Worm (Caenorhabditis elegans) whole organism, mixed stage, embryonic: ENCODE measurements around the gene frm-3.

Experiments
- M03D4.4 ChIP-seq: sonication (generic microtip); optimal IDR thresholded peaks from 2 replicates; lab custom pipeline; 2017; ENCODE audit warnings: mild to moderate bottlenecking, missing genetic modification characterization, missing compliant biosample characterization
- bed-3 ChIP-seq: fragments of 200-800 bp; sonication (Bioruptor generic); optimal IDR thresholded peaks from 3 replicates; lab custom pipeline; 2018; ENCODE audit warnings: mild to moderate bottlenecking, missing genetic modification characterization, moderate library complexity, missing compliant biosample characterization
- ceh-39 ChIP-seq: fragments of 150-350 bp; optimal IDR thresholded peaks from 2 replicates; lab custom pipeline; 2014; ENCODE audit warnings: missing biosample characterization, missing genetic modification characterization
- ces-1 ChIP-seq: fragments of 150-350 bp; optimal IDR thresholded peaks from 2 replicates; lab custom pipeline; 2014; ENCODE audit warnings: missing biosample characterization, missing genetic modification reagents, missing genetic modification characterization
- cnd-1 ChIP-seq: fragments of 200-800 bp; sonication (Bioruptor generic); optimal IDR thresholded peaks from 2 replicates; lab custom pipeline; 2018; ENCODE audit warnings: mild to moderate bottlenecking, missing genetic modification characterization, missing compliant biosample characterization
- drap-1 ChIP-seq: fragments of 200-800 bp; sonication (Bioruptor generic); optimal IDR thresholded peaks from 3 replicates; lab custom pipeline; 2018; ENCODE audit warnings: mild to moderate bottlenecking, missing genetic modification characterization, missing compliant biosample characterization
- elt-1 ChIP-seq: sonication (generic microtip); optimal IDR thresholded peaks from 2 replicates; lab custom pipeline; 2017; ENCODE audit warnings: missing genetic modification characterization, mild to moderate bottlenecking, missing compliant biosample characterization, antibody characterized with exemption, moderate library complexity, borderline replicate concordance; ENCODE audit not compliant: insufficient read depth
- hlh-1 ChIP-seq: fragments of 150-350 bp; optimal IDR thresholded peaks from 2 replicates; lab custom pipeline; 2014; ENCODE audit warnings: missing biosample characterization, missing genetic modification reagents, missing genetic modification characterization
- lin-13 ChIP-seq: fragments of 150-350 bp; optimal IDR thresholded peaks from 2 replicates; lab custom pipeline; 2014; ENCODE audit warnings: missing biosample characterization, missing genetic modification characterization
- mep-1 ChIP-seq: fragments of 150-350 bp; optimal IDR thresholded peaks from 2 replicates; lab custom pipeline; 2017; ENCODE audit warnings: missing biosample characterization, missing genetic modification reagents, missing genetic modification characterization, inconsistent platforms
- mls-2 ChIP-seq: sonication (generic microtip); optimal IDR thresholded peaks from 2 replicates; lab custom pipeline; 2016; ENCODE audit warnings: mild to moderate bottlenecking, missing genetic modification characterization, moderate library complexity, missing compliant biosample characterization
- nhr-12 ChIP-seq: fragments of 150-350 bp; optimal IDR thresholded peaks from 2 replicates; lab custom pipeline; 2014; ENCODE audit warnings: missing biosample characterization, missing genetic modification characterization
- nhr-2 ChIP-seq: fragments of 150-350 bp; optimal IDR thresholded peaks from 2 replicates; lab custom pipeline; 2014; ENCODE audit warnings: missing biosample characterization, missing genetic modification characterization
- nhr-237 ChIP-seq: fragments of 150-350 bp; optimal IDR thresholded peaks from 2 replicates; lab custom pipeline; 2014; ENCODE audit warnings: missing biosample characterization, missing genetic modification characterization
- nhr-28 ChIP-seq: fragments of 150-350 bp; optimal IDR thresholded peaks from 2 replicates; lab custom pipeline; 2014; ENCODE audit warnings: missing biosample characterization, missing genetic modification characterization
- pha-4 ChIP-seq: fragments of 150-350 bp; optimal IDR thresholded peaks from 2 replicates; lab custom pipeline; 2018; ENCODE audit warnings: missing biosample characterization, missing genetic modification reagents, missing genetic modification characterization
- snpc-4 ChIP-seq: fragments of 150-350 bp; optimal IDR thresholded peaks from 2 replicates; lab custom pipeline; 2014; ENCODE audit warnings: missing biosample characterization, missing genetic modification characterization
- sptf-1 ChIP-seq: sonication (generic microtip); optimal IDR thresholded peaks from 2 replicates; lab custom pipeline; 2017; ENCODE audit warnings: mild to moderate bottlenecking, missing genetic modification characterization, moderate library complexity, missing compliant biosample characterization
- tbx-8 ChIP-seq: fragments of 200-800 bp; sonication (Bioruptor generic); optimal IDR thresholded peaks from 2 replicates; lab custom pipeline; 2018; ENCODE audit warnings: mild to moderate bottlenecking, missing genetic modification characterization, moderate library complexity, missing compliant biosample characterization
- unc-120 ChIP-seq: sonication (generic microtip); optimal IDR thresholded peaks from 2 replicates; lab custom pipeline; 2017; ENCODE audit warnings: missing genetic modification characterization, missing compliant biosample characterization; ENCODE audit not compliant: poor library complexity, severe bottlenecking
- unc-39 ChIP-seq: fragments of 150-350 bp; optimal IDR thresholded peaks from 2 replicates; lab custom pipeline; 2014; ENCODE audit warnings: missing biosample characterization, missing genetic modification characterization
- unc-62 ChIP-seq: fragments of 150-350 bp; optimal IDR thresholded peaks from 2 replicates; lab custom pipeline; 2014; ENCODE audit warnings: missing biosample characterization, missing genetic modification reagents, missing genetic modification characterization
- ztf-11 ChIP-seq: fragments of 150-350 bp; optimal IDR thresholded peaks from 2 replicates; lab custom pipeline; 2014; ENCODE audit warnings: missing biosample characterization, missing genetic modification characterization

The frm-3 gene

ce11 chrX:11552879-11553278 lies 19.4 kb upstream of the frm-3 start:
- peak; percentile 80 for TF ChIP-seq ces-1
- no peak for TF ChIP-seq elt-1 (tag; lab: Kevin White, UChicago)
- no peak for TF ChIP-seq hlh-1 (tag; lab: Kevin White, UChicago)
- TF ChIP-seq mls-2 (tag; lab: Kevin White, UChicago): no peak
- no peak for TF ChIP-seq ceh-39
- no peak for TF ChIP-seq nhr-237 (tag; lab: Kevin White, UChicago)
- no peak for TF ChIP-seq unc-120 (tag; lab: Kevin White, UChicago)

ce11 chrX:11554522-11554921 lies 17.8 kb upstream of the frm-3 start:
- TF ChIP-seq nhr-28 (tag; lab: Kevin White, UChicago) (no peak), ces-1 (peak; percentile 69), pha-4 (tag; lab: Kevin White, UChicago) (no peak), tbx-8 (GFP tag; lab: Kevin White, UChicago) (no peak), unc-120 (tag; lab: Kevin White, UChicago) (no peak)

- TF ChIP-seq ztf-11 (tag; lab: Kevin White, UChicago) (no peak), mep-1 (tag; lab: Kevin White, UChicago) (no peak), ces-1 (no peak), M03D4.4 (no peak), snpc-4 (tag; lab: Kevin White, UChicago) (no peak)
Observed at ce11 chrX:11555046-11555445, 17.3 kb upstream of the frm-3 start.

- no peak for TF ChIP-seq nhr-28 (tag; lab: Kevin White, UChicago)
- no peak for TF ChIP-seq M03D4.4
- TF ChIP-seq mls-2 (tag; lab: Kevin White, UChicago): no peak
- no peak for TF ChIP-seq lin-13 (tag; lab: Kevin White, UChicago)
- no peak for TF ChIP-seq unc-120 (tag; lab: Kevin White, UChicago)
- TF ChIP-seq ces-1: no peak
- TF ChIP-seq cnd-1: no peak
- TF ChIP-seq sptf-1 (tag; lab: Kevin White, UChicago): no peak
- TF ChIP-seq drap-1 (GFP tag; lab: Kevin White, UChicago): no peak
- no peak for TF ChIP-seq nhr-2 (tag; lab: Kevin White, UChicago)
- TF ChIP-seq mep-1 (tag; lab: Kevin White, UChicago): no peak
- TF ChIP-seq unc-39: no peak
- TF ChIP-seq nhr-237 (tag; lab: Kevin White, UChicago): no peak
- TF ChIP-seq ceh-39: no peak
- no peak for TF ChIP-seq bed-3
- TF ChIP-seq, all 35 proteins: peak for 0
Observed at ce11 chrX:11555527-11556137, 16.7 kb upstream of the frm-3 start.

ce11 chrX:11556194-11556739 lies 16.0 kb upstream of the frm-3 start, which contains the start of gene C35C5.10:
C35C5.10 (plus strand) TSS chrX:11556244.
- TF ChIP-seq mep-1 (tag; lab: Kevin White, UChicago) (no peak), drap-1 (GFP tag; lab: Kevin White, UChicago) (no peak)

ce11 chrX:11558156-11558555 lies 14.1 kb upstream of the frm-3 start:
- no peak for TF ChIP-seq drap-1 (GFP tag; lab: Kevin White, UChicago)
- no peak for TF ChIP-seq mep-1 (tag; lab: Kevin White, UChicago)
- no peak for TF ChIP-seq nhr-237 (tag; lab: Kevin White, UChicago)
- no peak for TF ChIP-seq bed-3
- no peak for TF ChIP-seq nhr-12 (tag; lab: Kevin White, UChicago)
- TF ChIP-seq snpc-4 (tag; lab: Kevin White, UChicago): no peak
- TF ChIP-seq ces-1: peak; percentile 89

- peak; percentile 72 for TF ChIP-seq hlh-1 (tag; lab: Kevin White, UChicago)
- peak; percentile 61 for TF ChIP-seq unc-62
- no peak for TF ChIP-seq nhr-28 (tag; lab: Kevin White, UChicago)
- TF ChIP-seq unc-120 (tag; lab: Kevin White, UChicago): peak; percentile 64
- no peak for TF ChIP-seq ceh-39
- TF ChIP-seq unc-39: no peak
Observed at ce11 chrX:11560076-11560475, 12.2 kb upstream of the frm-3 start.
